Fruit fly (Drosophila melanogaster) Kc167 (cell line): Measurements from ENCODE around the gene vri.

Source experiments
- Myc ChIP-seq: fragments of >200 bp; optimal IDR thresholded peaks from 2 replicates; lab custom pipeline; 2017; ENCODE audit warnings: missing external identifiers
- Sin3A ChIP-seq: fragments of >200 bp; optimal IDR thresholded peaks from 2 replicates; lab custom pipeline; 2018; ENCODE audit warnings: missing external identifiers
- h ChIP-seq: fragments of >200 bp; optimal IDR thresholded peaks from 3 replicates; lab custom pipeline; 2018; ENCODE audit warnings: missing external identifiers
- insv ChIP-seq: fragments of >200 bp; optimal IDR thresholded peaks from 3 replicates; lab custom pipeline; 2018; ENCODE audit warnings: missing external identifiers
- psq ChIP-seq: fragments of >200 bp; optimal IDR thresholded peaks from 2 replicates; lab custom pipeline; 2017; ENCODE audit warnings: missing external identifiers
- ttk ChIP-seq: sonication (Bioruptor generic); optimal IDR thresholded peaks from 2 replicates; lab custom pipeline; 2017; ENCODE audit warnings: missing external identifiers

Gene vri

dm6 chr2L:5288721-5289120 is at the start of gene vri:
TSS of gene vri (plus strand) at chr2L:5288944.
- TF ChIP-seq ttk (lab: Kevin White, UChicago) (no peak), psq (no peak), h (lab: Kevin White, UChicago) (no peak), Myc (lab: Kevin White, UChicago) (no peak), Sin3A (lab: Kevin White, UChicago) (no peak), insv (no peak)

dm6 chr2L:5239433-5240278 is 49.1 kb upstream of the vri start:
- TF ChIP-seq insv: no peak
- no peak for TF ChIP-seq h (lab: Kevin White, UChicago)
- TF ChIP-seq ttk (lab: Kevin White, UChicago): no peak
- no peak for TF ChIP-seq psq
- no peak for TF ChIP-seq Sin3A (lab: Kevin White, UChicago)
- TF ChIP-seq Myc (lab: Kevin White, UChicago): no peak

DNA sequence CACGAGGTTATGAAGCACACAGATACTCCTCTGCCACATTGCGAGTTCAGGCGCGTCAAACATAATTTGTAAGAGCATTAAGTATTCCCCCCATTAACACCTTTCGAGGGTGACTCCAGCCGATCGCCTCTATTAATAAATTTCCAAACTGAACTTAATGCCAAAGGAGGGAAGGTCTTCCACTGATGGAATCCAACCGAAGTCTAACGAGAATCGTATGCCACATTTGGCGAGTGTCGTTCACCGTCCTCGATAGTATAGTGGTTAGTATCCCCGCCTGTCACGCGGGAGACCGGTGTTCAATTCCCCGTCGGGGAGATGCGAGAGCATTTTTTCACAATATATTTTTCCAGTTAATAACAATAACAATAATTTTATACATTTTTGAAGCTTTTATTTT is 48.2 kb upstream of the vri start:
- no peak for TF ChIP-seq psq
- TF ChIP-seq h (lab: Kevin White, UChicago): no peak
- no peak for TF ChIP-seq ttk (lab: Kevin White, UChicago)
- no peak for TF ChIP-seq Myc (lab: Kevin White, UChicago)
- no peak for TF ChIP-seq Sin3A (lab: Kevin White, UChicago)
- no peak for TF ChIP-seq insv

DNA sequence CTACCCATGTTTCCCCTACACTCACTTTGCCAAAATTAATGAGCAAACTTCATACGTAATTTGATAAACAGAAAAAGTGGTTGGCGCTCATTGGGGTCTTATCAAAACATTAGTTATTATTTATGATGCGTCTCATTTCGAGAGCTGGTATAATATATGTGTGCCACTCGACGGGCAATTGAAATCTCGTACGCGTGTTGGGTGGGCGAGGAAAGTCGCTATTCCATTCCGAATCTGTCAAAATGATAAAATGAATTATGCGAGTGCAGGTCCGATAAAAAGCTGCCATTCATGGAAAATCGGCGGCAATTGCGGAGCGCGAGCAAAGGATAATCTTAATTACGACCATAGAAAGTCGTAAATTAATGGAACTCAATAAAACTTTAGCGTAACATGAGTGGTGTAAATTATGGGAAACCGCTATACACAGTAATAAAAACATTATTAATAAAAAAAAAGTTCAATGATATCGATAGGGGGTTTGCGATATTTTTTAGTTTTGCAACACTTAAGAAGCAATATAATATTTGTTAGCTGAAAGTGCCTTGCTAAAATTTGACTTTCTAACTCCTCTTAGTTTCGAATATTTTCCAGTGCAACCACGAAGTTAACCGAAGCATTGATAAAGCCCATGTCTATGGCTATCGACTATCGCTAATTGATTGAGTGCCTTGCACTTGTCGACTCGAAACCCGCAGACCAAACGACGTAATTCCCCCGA is 46.4 kb upstream of the vri start:
- no peak for TF ChIP-seq psq
- no peak for TF ChIP-seq h (lab: Kevin White, UChicago)
- TF ChIP-seq Sin3A (lab: Kevin White, UChicago): no peak
- TF ChIP-seq ttk (lab: Kevin White, UChicago): no peak
- no peak for TF ChIP-seq insv
- TF ChIP-seq Myc (lab: Kevin White, UChicago): no peak

dm6 chr2L:5245363-5245892 is 43.3 kb upstream of the vri start:
- TF ChIP-seq Sin3A (lab: Kevin White, UChicago) (no peak), ttk (lab: Kevin White, UChicago) (no peak), insv (no peak), h (lab: Kevin White, UChicago) (no peak), psq (no peak), Myc (lab: Kevin White, UChicago) (no peak)

- TF ChIP-seq psq (no peak), ttk (lab: Kevin White, UChicago) (no peak)
Observed at dm6 chr2L:5247384-5247783, 41.4 kb upstream of the vri start.

DNA sequence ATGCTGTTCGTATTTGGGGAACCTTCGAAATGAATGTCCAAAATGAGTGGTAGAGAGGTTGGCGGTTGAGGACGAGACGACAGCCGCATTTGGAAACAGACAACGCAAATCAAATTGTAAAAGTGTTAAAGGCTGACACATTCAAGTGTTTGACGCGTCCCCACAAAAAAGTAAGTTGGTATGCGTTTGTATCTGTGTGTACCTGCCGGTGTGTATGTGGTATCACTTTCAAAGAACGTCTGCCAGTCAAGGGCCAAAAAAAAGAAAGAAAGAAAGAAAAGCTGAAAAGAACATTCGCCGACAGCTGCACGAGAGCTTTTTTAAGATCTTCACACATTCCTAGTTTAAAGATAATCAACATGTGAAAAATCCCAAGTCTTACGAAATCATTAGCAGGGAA is 40.9 kb upstream of the vri start:
- no peak for TF ChIP-seq Myc (lab: Kevin White, UChicago)
- TF ChIP-seq Sin3A (lab: Kevin White, UChicago): no peak
- no peak for TF ChIP-seq ttk (lab: Kevin White, UChicago)
- TF ChIP-seq h (lab: Kevin White, UChicago): no peak
- TF ChIP-seq psq: no peak
- no peak for TF ChIP-seq insv

DNA sequence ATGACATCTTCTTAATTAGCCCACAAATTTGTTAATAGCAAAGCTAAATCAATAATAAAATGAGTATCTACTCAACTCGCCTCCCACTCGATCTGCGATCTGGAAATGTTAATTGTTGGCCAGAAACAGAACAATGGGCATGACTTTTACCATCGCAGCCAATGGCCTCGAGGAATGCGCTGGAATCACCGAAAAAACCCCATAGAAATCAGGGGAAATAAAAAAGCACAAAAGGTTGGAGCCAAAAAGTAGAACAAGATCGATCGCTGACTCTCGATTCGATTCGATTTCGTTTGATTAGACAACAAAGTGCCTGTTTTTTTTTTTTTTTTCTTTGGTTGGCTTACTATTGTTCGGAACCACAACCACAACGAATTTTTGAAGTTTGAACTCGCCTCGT is 40.2 kb upstream of the vri start:
- no peak for TF ChIP-seq psq
- TF ChIP-seq h (lab: Kevin White, UChicago): no peak
- no peak for TF ChIP-seq insv
- TF ChIP-seq Myc (lab: Kevin White, UChicago): no peak

dm6 chr2L:5249766-5250165 is 39.0 kb upstream of the vri start:
- TF ChIP-seq Sin3A (lab: Kevin White, UChicago) (no peak), h (lab: Kevin White, UChicago) (no peak), ttk (lab: Kevin White, UChicago) (no peak), insv (no peak), Myc (lab: Kevin White, UChicago) (no peak), psq (no peak)

DNA sequence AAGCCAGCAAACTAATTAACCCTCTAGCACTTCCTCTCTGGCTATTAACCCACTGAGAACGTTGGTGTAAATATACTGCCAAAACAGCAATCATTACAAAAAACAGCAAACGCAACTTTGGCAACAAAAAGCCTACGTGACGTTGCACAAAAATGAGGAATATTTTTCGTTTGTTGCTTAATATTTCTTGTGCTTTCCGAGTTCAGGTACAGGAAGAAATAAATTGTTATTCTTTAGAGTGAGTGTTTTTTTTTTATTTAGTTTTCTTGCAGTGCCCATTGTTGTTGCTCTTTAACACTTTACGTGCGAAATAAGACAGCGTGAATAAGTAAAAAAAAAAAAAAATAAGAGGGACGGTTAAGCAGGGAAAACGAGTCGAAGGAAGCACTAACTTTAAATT is 37.6 kb upstream of the vri start:
- TF ChIP-seq insv (no peak), Sin3A (lab: Kevin White, UChicago) (no peak), psq (no peak), h (lab: Kevin White, UChicago) (no peak), Myc (lab: Kevin White, UChicago) (no peak), ttk (lab: Kevin White, UChicago) (no peak)

- TF ChIP-seq psq: no peak
- no peak for TF ChIP-seq ttk (lab: Kevin White, UChicago)
- no peak for TF ChIP-seq h (lab: Kevin White, UChicago)
- TF ChIP-seq Myc (lab: Kevin White, UChicago): no peak
- no peak for TF ChIP-seq insv
- no peak for TF ChIP-seq Sin3A (lab: Kevin White, UChicago)
Observed at dm6 chr2L:5251725-5252124, 37.0 kb upstream of the vri start.

DNA sequence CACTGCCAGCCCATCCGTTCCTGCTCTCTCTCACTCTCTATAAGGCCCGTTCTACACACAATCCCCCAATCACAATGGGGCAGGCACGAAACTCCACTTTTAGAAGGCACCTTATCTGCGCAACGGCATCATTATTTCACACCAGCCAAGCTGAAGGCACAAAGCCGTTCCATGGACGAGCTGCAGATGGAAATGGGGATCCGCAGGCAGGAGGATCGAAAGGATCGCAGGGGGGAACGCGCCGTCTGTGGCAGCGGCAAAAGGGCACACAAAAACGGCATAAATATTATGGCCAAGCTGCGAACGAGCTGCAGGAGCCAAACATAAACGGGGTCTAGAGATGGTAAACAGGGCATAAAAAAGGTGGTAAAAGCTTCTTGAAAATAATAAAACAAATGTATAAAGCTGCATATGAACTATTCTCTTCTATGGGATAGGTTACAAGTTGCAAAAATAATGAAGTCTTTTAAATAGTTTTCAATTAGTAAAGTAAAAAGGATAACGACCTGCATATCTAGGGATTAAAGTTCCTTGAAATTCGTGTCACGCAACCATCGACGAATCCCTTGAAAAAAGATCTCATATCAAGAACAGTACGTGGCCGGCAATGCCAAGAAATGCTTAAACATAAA is 36.2 kb upstream of the vri start:
- no peak for TF ChIP-seq Sin3A (lab: Kevin White, UChicago)
- no peak for TF ChIP-seq insv
- no peak for TF ChIP-seq psq
- TF ChIP-seq ttk (lab: Kevin White, UChicago): no peak
- TF ChIP-seq Myc (lab: Kevin White, UChicago): no peak
- no peak for TF ChIP-seq h (lab: Kevin White, UChicago)
